Worm (Caenorhabditis elegans) whole organism, L2 larva: Measurements from ENCODE around the gene rsf-1.

Source experiments
- C34F6.9 ChIP-seq: fragments of 150-350 bp; optimal IDR thresholded peaks from 2 replicates; lab custom pipeline; 2014; ENCODE audit warnings: missing biosample characterization, missing genetic modification characterization
- F13H6.1 ChIP-seq: sonication (generic microtip); optimal IDR thresholded peaks from 2 replicates; lab custom pipeline; 2016; ENCODE audit warnings: missing genetic modification characterization, missing compliant biosample characterization
- R02D3.7 ChIP-seq: fragments of 150-350 bp; optimal IDR thresholded peaks from 2 replicates; lab custom pipeline; 2014; ENCODE audit warnings: missing biosample characterization, missing genetic modification characterization
- Y55F3AM.14 ChIP-seq: fragments of 200-800 bp; sonication (Bioruptor generic); optimal IDR thresholded peaks from 2 replicates; lab custom pipeline; 2018; ENCODE audit warnings: mild to moderate bottlenecking, missing genetic modification characterization, missing compliant biosample characterization
- ZK546.5 ChIP-seq: sonication (generic microtip); optimal IDR thresholded peaks from 2 replicates; lab custom pipeline; 2017; ENCODE audit warnings: missing biosample characterization, missing genetic modification characterization
- alr-1 ChIP-seq: fragments of 150-350 bp; optimal IDR thresholded peaks from 2 replicates; lab custom pipeline; 2014; ENCODE audit warnings: missing biosample characterization, missing genetic modification characterization
- aly-2 ChIP-seq: fragments of 150-350 bp; optimal IDR thresholded peaks from 2 replicates; lab custom pipeline; 2014; ENCODE audit warnings: missing biosample characterization, missing genetic modification characterization
- ama-1 ChIP-seq: fragments of 150-350 bp; optimal IDR thresholded peaks from 2 replicates; lab custom pipeline; 2018; ENCODE audit warnings: inconsistent platforms
- blmp-1 ChIP-seq: sonication (generic microtip); optimal IDR thresholded peaks from 2 replicates; lab custom pipeline; 2017; ENCODE audit warnings: missing genetic modification characterization, mild to moderate bottlenecking, missing compliant biosample characterization, antibody characterized with exemption, moderate library complexity; ENCODE audit not compliant: insufficient read depth
- ceh-16 ChIP-seq: fragments of 150-350 bp; optimal IDR thresholded peaks from 2 replicates; lab custom pipeline; 2014; ENCODE audit warnings: missing biosample characterization, missing genetic modification characterization
- ceh-82 ChIP-seq: fragments of 150-350 bp; optimal IDR thresholded peaks from 2 replicates; lab custom pipeline; 2014; ENCODE audit warnings: missing biosample characterization, missing genetic modification characterization
- crh-2 ChIP-seq: sonication (generic microtip); optimal IDR thresholded peaks from 2 replicates; lab custom pipeline; 2017; ENCODE audit warnings: missing biosample characterization, missing genetic modification characterization
- dmd-4 ChIP-seq: sonication (generic microtip); optimal IDR thresholded peaks from 2 replicates; lab custom pipeline; 2017; ENCODE audit warnings: missing biosample characterization, missing genetic modification characterization
- elt-1 ChIP-seq: fragments of 150-350 bp; optimal IDR thresholded peaks from 2 replicates; lab custom pipeline; 2014; ENCODE audit warnings: missing biosample characterization, missing genetic modification characterization
- fos-1 ChIP-seq: fragments of 150-350 bp; optimal IDR thresholded peaks from 2 replicates; lab custom pipeline; 2014; ENCODE audit warnings: missing biosample characterization, missing genetic modification characterization
- lin-11 ChIP-seq: fragments of 150-350 bp; sonication (generic microtip); optimal IDR thresholded peaks from 2 replicates; lab custom pipeline; 2014; ENCODE audit warnings: missing biosample characterization, missing genetic modification characterization, inconsistent platforms, mixed read lengths
- lin-13 ChIP-seq: fragments of 150-350 bp; optimal IDR thresholded peaks from 2 replicates; lab custom pipeline; 2014; ENCODE audit warnings: missing biosample characterization, missing genetic modification reagents, missing genetic modification characterization
- lin-39 ChIP-seq: fragments of 150-350 bp; optimal IDR thresholded peaks from 2 replicates; lab custom pipeline; 2014; ENCODE audit warnings: missing biosample characterization, missing genetic modification reagents, missing genetic modification characterization
- mab-5 ChIP-seq: fragments of 150-350 bp; optimal IDR thresholded peaks from 2 replicates; lab custom pipeline; 2014; ENCODE audit warnings: missing biosample characterization, missing genetic modification characterization
- mbf-1 ChIP-seq: sonication (generic microtip); optimal IDR thresholded peaks from 2 replicates; lab custom pipeline; 2017; ENCODE audit warnings: missing biosample characterization, missing genetic modification characterization
- mdl-1 ChIP-seq, 2 experiments: fragments of 150-350 bp in 1 of 2; sonication (generic microtip) in 1 of 2; optimal IDR thresholded peaks; 2 replicates each; lab custom pipeline; 2017; ENCODE audit warnings: missing biosample characterization in 2 of 2, missing genetic modification characterization in 2 of 2
- nhr-11 ChIP-seq: fragments of 150-350 bp; optimal IDR thresholded peaks from 2 replicates; lab custom pipeline; 2014; ENCODE audit warnings: missing biosample characterization, missing genetic modification characterization
- nhr-12 ChIP-seq: fragments of 150-350 bp; optimal IDR thresholded peaks from 2 replicates; lab custom pipeline; 2014; ENCODE audit warnings: missing biosample characterization, missing genetic modification characterization
- nhr-129 ChIP-seq: fragments of 150-350 bp; optimal IDR thresholded peaks from 2 replicates; lab custom pipeline; 2014; ENCODE audit warnings: missing biosample characterization, missing genetic modification characterization
- nhr-21 ChIP-seq: fragments of 150-350 bp; optimal IDR thresholded peaks from 2 replicates; lab custom pipeline; 2014; ENCODE audit warnings: missing biosample characterization, missing genetic modification characterization
- nhr-23 ChIP-seq: fragments of 150-350 bp; optimal IDR thresholded peaks from 2 replicates; lab custom pipeline; 2014; ENCODE audit warnings: missing biosample characterization, missing genetic modification reagents, missing genetic modification characterization
- nhr-237 ChIP-seq: fragments of 150-350 bp; optimal IDR thresholded peaks from 2 replicates; lab custom pipeline; 2014; ENCODE audit warnings: missing biosample characterization, missing genetic modification characterization
- nhr-25 ChIP-seq: fragments of 150-350 bp; sonication (generic microtip); optimal IDR thresholded peaks from 3 replicates; lab custom pipeline; 2014; ENCODE audit warnings: missing biosample characterization, missing genetic modification characterization
- nhr-77 ChIP-seq: fragments of 150-350 bp; optimal IDR thresholded peaks from 2 replicates; lab custom pipeline; 2014; ENCODE audit warnings: missing biosample characterization, missing genetic modification characterization
- peb-1 ChIP-seq: fragments of 150-350 bp; optimal IDR thresholded peaks from 2 replicates; lab custom pipeline; 2014; ENCODE audit warnings: missing biosample characterization, missing genetic modification characterization
- sem-4 ChIP-seq: fragments of 150-350 bp; optimal IDR thresholded peaks from 2 replicates; lab custom pipeline; 2014; ENCODE audit warnings: missing biosample characterization, missing genetic modification reagents, missing genetic modification characterization
- skn-1 ChIP-seq: sonication (generic microtip); optimal IDR thresholded peaks from 2 replicates; lab custom pipeline; 2017; ENCODE audit warnings: missing biosample characterization, missing genetic modification characterization
- sma-3 ChIP-seq: sonication (generic microtip); optimal IDR thresholded peaks from 2 replicates; lab custom pipeline; 2016; ENCODE audit warnings: missing genetic modification reagents, missing genetic modification characterization, missing compliant biosample characterization
- unc-55 ChIP-seq: fragments of 150-350 bp; sonication (generic microtip); optimal IDR thresholded peaks from 3 replicates; lab custom pipeline; 2014; ENCODE audit warnings: missing biosample characterization, missing genetic modification reagents, missing genetic modification characterization
- unc-62 ChIP-seq: fragments of 150-350 bp; optimal IDR thresholded peaks from 2 replicates; lab custom pipeline; 2014; ENCODE audit warnings: missing biosample characterization, missing genetic modification reagents, missing genetic modification characterization
- zag-1 ChIP-seq: fragments of 150-350 bp; optimal IDR thresholded peaks from 2 replicates; lab custom pipeline; 2014; ENCODE audit warnings: missing biosample characterization, missing genetic modification characterization
- ztf-1 ChIP-seq: fragments of 200-800 bp; sonication (Bioruptor generic); conservative IDR thresholded peaks from 2 replicates; pipeline ENCODE4 v1.3.6; 2022; ENCODE audit warnings: missing genetic modification characterization, missing compliant biosample characterization
- ztf-11 ChIP-seq: sonication (generic microtip); optimal IDR thresholded peaks from 2 replicates; lab custom pipeline; 2017; ENCODE audit warnings: missing biosample characterization, missing genetic modification characterization

rsf-1 gene

DNA sequence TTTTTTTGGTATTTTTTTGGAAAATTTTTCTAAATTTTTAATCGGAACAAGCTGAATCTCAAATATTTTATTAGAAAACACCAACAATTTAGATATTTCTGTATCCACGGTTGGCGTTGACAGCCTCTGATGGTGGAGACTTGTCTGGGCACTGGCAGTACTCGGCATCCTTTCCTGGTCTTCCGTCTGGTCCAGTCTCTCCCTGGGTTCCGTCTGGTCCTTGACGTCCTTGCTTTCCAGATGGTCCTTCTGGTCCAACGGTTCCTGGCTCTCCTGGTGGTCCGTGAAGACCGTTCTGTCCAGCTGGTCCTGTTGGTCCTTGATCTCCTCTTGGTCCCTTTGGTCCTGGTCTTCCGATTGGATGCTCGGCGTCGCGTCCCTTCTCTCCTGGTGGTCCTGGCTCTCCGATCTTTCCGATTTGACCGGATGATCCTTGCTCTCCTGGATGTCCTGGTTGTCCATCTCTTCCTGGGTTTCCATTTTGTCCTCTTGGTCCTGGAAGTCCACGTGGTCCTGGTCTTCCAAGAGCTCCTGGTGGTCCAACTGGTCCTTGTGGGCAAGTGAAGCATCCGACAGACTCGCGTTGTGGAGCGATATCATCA, 30.5 kb downstream of the rsf-1 start:
- TF ChIP-seq Y55F3AM.14 (GFP tag; lab: Kevin White, UChicago) (no peak), fos-1 (tag; lab: Kevin White, UChicago) (no peak), unc-62 (GFP tag; lab: Kevin White, UChicago) (no peak), nhr-12 (tag; lab: Kevin White, UChicago) (no peak), blmp-1 (tag; lab: Kevin White, UChicago) (no peak), lin-13 (GFP tag; lab: Kevin White, UChicago) (no peak), R02D3.7 (no peak), skn-1 (tag; lab: Kevin White, UChicago) (no peak), crh-2 (tag; lab: Kevin White, UChicago) (no peak), elt-1 (tag; lab: Kevin White, UChicago) (no peak), mbf-1 (tag; lab: Kevin White, UChicago) (no peak), ceh-82 (tag; lab: Kevin White, UChicago) (no peak), zag-1 (tag; lab: Kevin White, UChicago) (no peak), nhr-25 (tag; lab: Kevin White, UChicago) (no peak), lin-39 (tag; lab: Kevin White, UChicago) (no peak), mab-5 (tag; lab: Kevin White, UChicago) (no peak), C34F6.9 (tag; lab: Kevin White, UChicago) (no peak)

DNA sequence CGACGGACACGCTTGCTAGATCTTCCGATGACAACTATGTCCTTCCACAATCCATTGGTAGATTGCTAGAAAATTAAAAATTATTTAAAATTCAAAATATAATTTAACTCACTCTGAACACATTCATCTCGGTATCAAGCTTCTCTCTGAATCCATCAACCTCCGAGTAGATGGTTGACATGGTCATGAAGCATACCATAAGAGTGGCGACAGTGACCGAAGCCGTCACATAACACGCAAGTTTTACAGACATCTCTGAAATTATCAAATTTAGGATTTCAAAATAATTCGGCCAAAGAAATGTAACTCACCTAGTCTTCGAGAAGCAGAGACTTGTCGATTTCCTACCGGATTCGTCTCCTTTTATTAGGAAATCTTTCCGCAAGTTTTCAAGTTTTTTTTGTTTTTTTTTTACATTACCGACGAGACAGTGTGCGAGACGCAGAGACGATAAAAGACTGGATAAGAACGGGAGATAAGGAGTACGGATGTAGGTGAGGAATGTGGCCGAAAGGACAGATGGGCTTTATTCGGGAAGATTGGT, 31.4 kb downstream of the rsf-1 start, which contains the start of gene sqt-1:
Gene sqt-1, minus strand, starts transcription at position 341 of the 544 bp plus-strand sequence.
- TF ChIP-seq unc-55 (GFP tag; lab: Kevin White, UChicago) = peak; percentile 64
- TF ChIP-seq ama-1 = peak; percentile 69
- peak; percentile 36 for TF ChIP-seq nhr-21 (tag; lab: Kevin White, UChicago)
- TF ChIP-seq nhr-23 (tag; lab: Kevin White, UChicago) = no peak
- TF ChIP-seq nhr-77 (tag; lab: Kevin White, UChicago) = no peak
- TF ChIP-seq sem-4 (tag; lab: Kevin White, UChicago) = peak; percentile 37

DNA sequence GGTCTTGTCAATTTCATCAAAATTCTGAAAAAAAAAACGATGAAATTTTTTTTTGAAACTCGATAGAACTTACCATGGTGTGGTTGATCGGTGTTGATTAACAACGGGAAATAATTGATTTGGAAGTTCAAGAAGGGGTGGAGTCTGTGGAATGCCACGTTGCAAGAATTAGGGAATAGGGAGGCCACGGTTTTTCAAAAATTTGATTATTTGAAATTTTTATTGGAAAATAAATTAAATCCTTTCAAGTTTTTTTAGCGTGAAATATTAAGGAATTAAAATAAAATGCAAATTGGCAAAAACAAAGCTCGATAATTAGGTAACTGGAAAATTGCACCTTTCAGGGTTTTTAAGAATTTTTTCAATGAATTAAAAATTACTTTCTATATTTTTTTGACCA, 33.3 kb downstream of the rsf-1 start, which contains the start of gene rmd-3:
Gene rmd-3, minus strand, starts transcription at position 101 of the 400 bp plus-strand sequence.
- TF ChIP-seq R02D3.7 = no peak
- TF ChIP-seq crh-2 (tag; lab: Kevin White, UChicago) = no peak
- no peak for TF ChIP-seq nhr-23 (tag; lab: Kevin White, UChicago)
- no peak for TF ChIP-seq peb-1 (tag; lab: Kevin White, UChicago)
- TF ChIP-seq mbf-1 (tag; lab: Kevin White, UChicago) = no peak
- TF ChIP-seq lin-11 (tag; lab: Kevin White, UChicago) = no peak
- no peak for TF ChIP-seq nhr-21 (tag; lab: Kevin White, UChicago)

DNA sequence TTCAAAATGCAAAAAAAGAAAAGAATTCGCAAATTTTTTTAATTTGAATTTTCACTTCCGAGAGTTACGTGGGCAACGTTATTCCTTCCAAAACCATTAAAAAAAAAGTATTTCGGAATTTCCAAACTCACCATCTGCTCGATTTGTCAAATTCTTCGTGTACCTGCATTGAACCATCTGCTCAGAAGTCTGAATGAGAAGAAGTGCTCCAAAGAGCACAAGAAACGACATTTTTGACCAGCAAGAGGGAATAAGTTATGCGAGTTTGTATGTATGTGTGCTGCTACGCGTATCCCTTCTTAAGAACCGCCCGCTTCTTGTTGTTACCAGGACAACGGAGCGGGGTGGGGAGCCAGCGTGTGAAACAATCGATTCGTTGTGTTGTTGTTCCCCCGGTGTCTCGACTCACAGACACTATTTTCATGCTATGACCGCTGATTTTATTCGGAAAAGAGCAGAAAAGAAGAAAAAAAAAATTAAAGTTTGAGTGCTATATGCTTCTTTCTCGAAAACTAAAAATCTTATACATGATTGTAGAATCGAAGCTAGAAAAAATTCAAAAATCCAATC, 37.2 kb downstream of the rsf-1 start, which contains the start of gene lgc-20:
Gene lgc-20, minus strand, starts transcription at position 311 of the 570 bp plus-strand sequence.
- no peak for TF ChIP-seq nhr-129
- TF ChIP-seq alr-1 (tag; lab: Kevin White, UChicago) = no peak
- no peak for TF ChIP-seq ceh-82 (tag; lab: Kevin White, UChicago)
- no peak for TF ChIP-seq ceh-16
- TF ChIP-seq nhr-25 (tag; lab: Kevin White, UChicago) = no peak
- TF ChIP-seq blmp-1 (tag; lab: Kevin White, UChicago) = no peak
- no peak for TF ChIP-seq sem-4 (tag; lab: Kevin White, UChicago)
- no peak for TF ChIP-seq R02D3.7
- TF ChIP-seq dmd-4 = no peak
- TF ChIP-seq mdl-1 (tag; optimal IDR thresholded peaks at IDR 0.05; lab: Kevin White, UChicago) = no peak
- TF ChIP-seq aly-2 (tag; lab: Kevin White, UChicago) = no peak
- TF ChIP-seq mbf-1 (tag; lab: Kevin White, UChicago) = no peak

DNA sequence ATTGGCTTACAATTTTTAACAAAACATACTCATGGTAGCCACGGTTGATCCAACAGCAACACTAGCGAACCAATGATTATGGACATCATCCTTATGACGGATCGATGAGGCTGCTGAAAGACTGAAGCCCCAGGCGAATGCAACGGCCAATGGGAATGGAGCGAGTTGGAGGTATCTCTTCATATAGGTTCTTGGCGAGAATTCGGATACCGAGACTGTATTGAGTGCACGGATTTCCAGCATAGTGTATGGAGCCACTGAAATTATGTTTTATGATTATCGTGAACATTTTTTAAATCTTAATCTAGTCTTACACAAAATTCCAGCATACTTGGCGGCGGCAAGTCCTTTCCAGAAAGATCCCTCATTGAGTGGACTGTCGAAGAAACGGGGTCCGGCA, 38.4 kb downstream of the rsf-1 start:
- TF ChIP-seq nhr-11 (tag; lab: Kevin White, UChicago) (no peak), nhr-237 (no peak), elt-1 (tag; lab: Kevin White, UChicago) (no peak), ZK546.5 (tag; lab: Kevin White, UChicago) (no peak), sma-3 (GFP tag; lab: Kevin White, UChicago) (no peak), ztf-11 (tag; lab: Kevin White, UChicago) (no peak), F13H6.1 (tag; lab: Kevin White, UChicago) (no peak), mab-5 (tag; lab: Kevin White, UChicago) (no peak), alr-1 (tag; lab: Kevin White, UChicago) (no peak), ceh-82 (tag; lab: Kevin White, UChicago) (no peak), nhr-21 (tag; lab: Kevin White, UChicago) (no peak), blmp-1 (tag; lab: Kevin White, UChicago) (no peak), ztf-1 (GFP tag; lab: Robert Waterston, UW) (no peak), C34F6.9 (tag; lab: Kevin White, UChicago) (no peak)
